Fruit fly (Drosophila melanogaster) whole organism, prepupa: ENCODE results near the gene CG13840.

Experiments used
- CG10631 ChIP-seq: fragments of 200-800 bp; sonication (Bioruptor generic); optimal IDR thresholded peaks from 2 replicates; lab custom pipeline; 2016; ENCODE audit warnings: missing biosample characterization, missing genetic modification characterization
- CG10669 ChIP-seq: fragments of 200-800 bp; sonication (Bioruptor generic); optimal IDR thresholded peaks from 3 replicates; lab custom pipeline; 2018; ENCODE audit warnings: missing biosample characterization, mild to moderate bottlenecking, missing genetic modification characterization, moderate library complexity
- CG11762 ChIP-seq: fragments of 200-800 bp; sonication (Bioruptor generic); optimal IDR thresholded peaks from 3 replicates; lab custom pipeline; 2016; ENCODE audit warnings: missing biosample characterization, missing genetic modification characterization; ENCODE audit not compliant: insufficient read depth
- CG11902 ChIP-seq: fragments of 200-800 bp; sonication (Bioruptor generic); optimal IDR thresholded peaks from 3 replicates; lab custom pipeline; 2016; ENCODE audit warnings: missing biosample characterization, missing genetic modification characterization
- CG16779 ChIP-seq: fragments of 200-800 bp; sonication (Bioruptor generic); optimal IDR thresholded peaks from 3 replicates; lab custom pipeline; 2017; ENCODE audit warnings: missing biosample characterization, mild to moderate bottlenecking, missing genetic modification characterization
- CG3032 ChIP-seq: fragments of 200-800 bp; optimal IDR thresholded peaks from 2 replicates; lab custom pipeline; 2019; ENCODE audit warnings: missing biosample characterization, mild to moderate bottlenecking, missing genetic modification characterization, moderate library complexity
- CG31627 ChIP-seq: fragments of 200-800 bp; sonication (Bioruptor generic); optimal IDR thresholded peaks from 3 replicates; lab custom pipeline; 2016; ENCODE audit warnings: missing biosample characterization, missing genetic modification characterization
- CG4318 ChIP-seq: fragments of 200-800 bp; sonication (Bioruptor generic); optimal IDR thresholded peaks from 3 replicates; lab custom pipeline; 2017; ENCODE audit warnings: missing biosample characterization, mild to moderate bottlenecking, missing genetic modification characterization
- CG6276 ChIP-seq: fragments of 200-800 bp; sonication (Bioruptor generic); optimal IDR thresholded peaks from 2 replicates; lab custom pipeline; 2017; ENCODE audit warnings: missing biosample characterization, mild to moderate bottlenecking, missing genetic modification characterization
- CG6808 ChIP-seq: fragments of 200-800 bp; sonication (Bioruptor generic); optimal IDR thresholded peaks from 3 replicates; lab custom pipeline; 2017; ENCODE audit warnings: missing biosample characterization, missing genetic modification characterization, mild to moderate bottlenecking, moderate library complexity, missing genetic modification reagents
- CG6854 ChIP-seq: fragments of 200-800 bp; sonication (Bioruptor generic); optimal IDR thresholded peaks from 2 replicates; lab custom pipeline; 2017; ENCODE audit warnings: missing biosample characterization, mild to moderate bottlenecking, missing genetic modification characterization
- CG7368 ChIP-seq: fragments of 200-800 bp; sonication (Bioruptor generic); optimal IDR thresholded peaks from 3 replicates; lab custom pipeline; 2016; ENCODE audit warnings: missing biosample characterization, missing genetic modification characterization
- CG8319 ChIP-seq: fragments of 200-800 bp; sonication (Bioruptor generic); optimal IDR thresholded peaks from 3 replicates; lab custom pipeline; 2016; ENCODE audit warnings: missing biosample characterization, missing genetic modification characterization
- CG9139 ChIP-seq: fragments of 200-800 bp; sonication (Bioruptor generic); optimal IDR thresholded peaks from 3 replicates; lab custom pipeline; 2017; ENCODE audit warnings: missing biosample characterization, mild to moderate bottlenecking, missing genetic modification characterization
- Gug ChIP-seq: fragments of 200-800 bp; sonication (Bioruptor generic); IDR thresholded peaks from 2 replicates; pipeline ENCODE4 v1.3.6; 2022; ENCODE audit warnings: missing biosample characterization, missing genetic modification characterization
- Hr38 ChIP-seq: sonication (Bioruptor generic); optimal IDR thresholded peaks from 2 replicates; lab custom pipeline; 2016; ENCODE audit warnings: missing biosample characterization, missing genetic modification characterization
- Hr39 ChIP-seq: fragments of 200-800 bp; sonication (Bioruptor generic); optimal IDR thresholded peaks from 2 replicates; lab custom pipeline; 2016; ENCODE audit warnings: missing biosample characterization, missing genetic modification characterization
- Hr4 ChIP-seq: fragments of 200-800 bp; sonication (Bioruptor generic); optimal IDR thresholded peaks from 3 replicates; lab custom pipeline; 2016; ENCODE audit warnings: missing biosample characterization, missing genetic modification characterization
- Met ChIP-seq: fragments of 200-800 bp; sonication (Bioruptor generic); optimal IDR thresholded peaks from 3 replicates; lab custom pipeline; 2016; ENCODE audit warnings: missing biosample characterization, missing genetic modification characterization
- OdsH ChIP-seq: fragments of 200-800 bp; sonication (Bioruptor generic); optimal IDR thresholded peaks from 3 replicates; lab custom pipeline; 2016; ENCODE audit warnings: missing biosample characterization, missing genetic modification characterization
- Smox ChIP-seq: fragments of 200-800 bp; sonication (Bioruptor generic); optimal IDR thresholded peaks from 3 replicates; lab custom pipeline; 2016; ENCODE audit warnings: missing biosample characterization, missing genetic modification characterization
- Sox102F ChIP-seq: fragments of 200-800 bp; sonication (Bioruptor generic); optimal IDR thresholded peaks from 2 replicates; lab custom pipeline; 2016; ENCODE audit warnings: missing biosample characterization, mild to moderate bottlenecking, missing genetic modification characterization
- Sox14 ChIP-seq: fragments of 200-800 bp; sonication (Bioruptor generic); optimal IDR thresholded peaks from 3 replicates; lab custom pipeline; 2016; ENCODE audit warnings: missing biosample characterization, missing genetic modification characterization
- Sox15 ChIP-seq: fragments of 200-800 bp; sonication (Bioruptor generic); optimal IDR thresholded peaks from 3 replicates; lab custom pipeline; 2016; ENCODE audit warnings: missing biosample characterization, missing genetic modification characterization
- achi ChIP-seq: fragments of 200-800 bp; sonication (Bioruptor generic); optimal IDR thresholded peaks from 3 replicates; lab custom pipeline; 2016; ENCODE audit warnings: missing biosample characterization, missing genetic modification characterization
- acj6 ChIP-seq: fragments of 200-800 bp; sonication (Bioruptor generic); optimal IDR thresholded peaks from 3 replicates; lab custom pipeline; 2016; ENCODE audit warnings: missing biosample characterization, missing genetic modification characterization
- cyc ChIP-seq: fragments of 200-800 bp; sonication (Bioruptor generic); optimal IDR thresholded peaks from 3 replicates; lab custom pipeline; 2016; ENCODE audit warnings: missing biosample characterization, missing genetic modification characterization
- dsx ChIP-seq: fragments of 200-800 bp; optimal IDR thresholded peaks from 3 replicates; lab custom pipeline; 2019; ENCODE audit warnings: missing biosample characterization, mild to moderate bottlenecking, missing genetic modification characterization, moderate library complexity; ENCODE audit not compliant: poor library complexity, severe bottlenecking
- esn ChIP-seq: fragments of 200-800 bp; sonication (Bioruptor generic); optimal IDR thresholded peaks from 2 replicates; lab custom pipeline; 2016; ENCODE audit warnings: missing biosample characterization, mild to moderate bottlenecking, missing genetic modification characterization, moderate library complexity
- fd59A ChIP-seq: fragments of 200-800 bp; sonication (Bioruptor generic); optimal IDR thresholded peaks from 2 replicates; lab custom pipeline; 2017; ENCODE audit warnings: missing biosample characterization, mild to moderate bottlenecking, missing genetic modification characterization, missing genetic modification reagents
- fd85E ChIP-seq: fragments of 200-800 bp; sonication (Bioruptor generic); optimal IDR thresholded peaks from 3 replicates; lab custom pipeline; 2016; ENCODE audit warnings: missing biosample characterization, missing genetic modification characterization
- fkh ChIP-seq: fragments of 200-800 bp; sonication (Bioruptor generic); optimal IDR thresholded peaks from 3 replicates; lab custom pipeline; 2017; ENCODE audit warnings: missing biosample characterization, mild to moderate bottlenecking, missing genetic modification characterization, moderate library complexity
- net ChIP-seq: fragments of 200-800 bp; sonication (Bioruptor generic); optimal IDR thresholded peaks from 3 replicates; lab custom pipeline; 2016; ENCODE audit warnings: missing biosample characterization, missing genetic modification characterization
- salr ChIP-seq, 2 experiments: fragments of 200-800 bp; sonication (Bioruptor generic); optimal IDR thresholded peaks; 3 replicates each; lab custom pipeline; 2016 to 2018; ENCODE audit warnings: missing biosample characterization in 2 of 2, missing genetic modification characterization in 2 of 2, mild to moderate bottlenecking in 1 of 2
- spab ChIP-seq: fragments of 200-800 bp; sonication (Bioruptor generic); optimal IDR thresholded peaks from 2 replicates; lab custom pipeline; 2017; ENCODE audit warnings: missing biosample characterization, mild to moderate bottlenecking, missing genetic modification characterization, missing genetic modification reagents
- svp ChIP-seq: fragments of 200-800 bp; sonication (Bioruptor generic); peaks from one replicate; lab custom pipeline; 2016; ENCODE audit warnings: missing biosample characterization, missing genetic modification characterization
- topi ChIP-seq: fragments of 200-800 bp; sonication (Bioruptor generic); optimal IDR thresholded peaks from 3 replicates; lab custom pipeline; 2016; ENCODE audit warnings: missing biosample characterization, missing genetic modification characterization

The CG13840 gene

dm6 chr3R:22781412-22781811, 34.6 kb downstream of the CG13840 start (continued):
- peak; percentile 58 for TF ChIP-seq CG6854 (GFP tag; lab: Kevin White, UChicago)
- no peak for TF ChIP-seq OdsH (GFP tag; lab: Kevin White, UChicago)
- TF ChIP-seq CG9139 (GFP tag; lab: Kevin White, UChicago), result peak; percentile 49
- TF ChIP-seq CG11762 (GFP tag; lab: Kevin White, UChicago), result no peak
- no peak for TF ChIP-seq salr (GFP tag; optimal IDR thresholded peaks at IDR 0.05; lab: Kevin White, UChicago)
- TF ChIP-seq CG11902 (GFP tag; lab: Kevin White, UChicago), result no peak
- TF ChIP-seq topi (GFP tag; lab: Kevin White, UChicago), result peak; percentile 42
- no peak for TF ChIP-seq CG4318
- peak; percentile 35 for TF ChIP-seq Sox14
- no peak for TF ChIP-seq CG10669 (GFP tag; lab: Kevin White, UChicago)
- peak; percentile 54 for TF ChIP-seq CG6276 (GFP tag; lab: Kevin White, UChicago)
- TF ChIP-seq cyc (GFP tag; lab: Kevin White, UChicago), result no peak
- peak; percentile 22 for TF ChIP-seq CG16779 (tag; lab: Kevin White, UChicago)
- peak; percentile 32 for TF ChIP-seq achi
- no peak for TF ChIP-seq spab (GFP tag; lab: Kevin White, UChicago)
- TF ChIP-seq Sox15 (GFP tag; lab: Kevin White, UChicago), result no peak
- TF ChIP-seq esn (GFP tag; lab: Kevin White, UChicago), result peak; percentile 48
- TF ChIP-seq Hr4 (GFP tag; lab: Kevin White, UChicago), result no peak
- peak; percentile 79 for TF ChIP-seq fd85E (GFP tag; lab: Kevin White, UChicago)
- TF ChIP-seq CG10631 (GFP tag; lab: Kevin White, UChicago), result no peak
- no peak for TF ChIP-seq acj6 (GFP tag; lab: Kevin White, UChicago)
- TF ChIP-seq Smox (GFP tag; lab: Kevin White, UChicago), result peak; percentile 33

dm6 chr3R:22780135-22780534, 35.8 kb downstream of the CG13840 start:
- TF ChIP-seq Smox (GFP tag; lab: Kevin White, UChicago), result no peak
- peak; percentile 58 for TF ChIP-seq svp (GFP tag; lab: Kevin White, UChicago)
- TF ChIP-seq, all 60 proteins: peak for 1

- TF ChIP-seq dsx (GFP tag; lab: Kevin White, UChicago) (no peak), Sox102F (GFP tag; lab: Kevin White, UChicago) (no peak), net (GFP tag; lab: Kevin White, UChicago) (no peak), Met (GFP tag; lab: Kevin White, UChicago) (no peak), CG31627 (GFP tag; lab: Kevin White, UChicago) (no peak), CG7368 (no peak), fd85E (GFP tag; lab: Kevin White, UChicago) (no peak), CG16779 (tag; lab: Kevin White, UChicago) (no peak), CG8319 (GFP tag; lab: Kevin White, UChicago) (no peak), Sox14 (no peak), Hr39 (GFP tag; lab: Kevin White, UChicago) (no peak), Hr38 (no peak), achi (no peak), CG6808 (no peak), CG3032 (tag; lab: Kevin White, UChicago) (no peak), CG11902 (GFP tag; lab: Kevin White, UChicago) (no peak), fd59A (GFP tag; lab: Kevin White, UChicago) (no peak), acj6 (GFP tag; lab: Kevin White, UChicago) (no peak), Gug (GFP tag; lab: Robert Waterston, UW) (no peak), fkh (GFP tag; lab: Kevin White, UChicago) (no peak)
These were observed 39.5 kb downstream of the CG13840 start for dm6 chr3R:22776457-22776856.
